Worm (Caenorhabditis elegans) whole organism, L4 larva: Measurements from ENCODE around the gene glb-23.

Experiments used
- ama-1 ChIP-seq: fragments of 150-350 bp; optimal IDR thresholded peaks from 2 replicates; lab custom pipeline; 2014; ENCODE audit warnings: inconsistent platforms, mixed read lengths
- attf-4 ChIP-seq: sonication (generic microtip); optimal IDR thresholded peaks from 3 replicates; lab custom pipeline; 2017; ENCODE audit warnings: missing biosample characterization, missing genetic modification characterization
- dve-1 ChIP-seq: sonication (generic microtip); optimal IDR thresholded peaks from 2 replicates; lab custom pipeline; 2017; ENCODE audit warnings: antibody characterized with exemption, mild to moderate bottlenecking, missing genetic modification characterization, missing compliant biosample characterization; ENCODE audit not compliant: insufficient read depth
- lsy-2 ChIP-seq, 2 experiments: fragments of 150-350 bp in 1 of 2; sonication (generic microtip) in 1 of 2; optimal IDR thresholded peaks; 2 replicates each; lab custom pipeline; 2014 to 2017; ENCODE audit warnings: missing biosample characterization in 2 of 2, missing genetic modification characterization in 2 of 2
- nhr-237 ChIP-seq: sonication (generic microtip); optimal IDR thresholded peaks from 2 replicates; lab custom pipeline; 2017; ENCODE audit warnings: missing biosample characterization, missing genetic modification characterization

ce11 chrIV:7208961-7209360 lies 10.3 kb downstream of the glb-23 start:
- TF ChIP-seq dve-1 (tag; lab: Kevin White, UChicago): no peak
- no peak for TF ChIP-seq nhr-237 (tag; lab: Kevin White, UChicago)
- TF ChIP-seq attf-4 (tag; lab: Kevin White, UChicago): no peak
- no peak for TF ChIP-seq lsy-2 (tag; optimal IDR thresholded peaks at IDR 0.05; lab: Kevin White, UChicago)
- no peak for TF ChIP-seq ama-1 (lab: Kevin White, UChicago)
